Fruit fly (Drosophila melanogaster): Measurements from ENCODE around the gene Zcchc7.
A peak's percentile ranks its signal among the peaks of the same experiment; 100 is the strongest.

Gene Zcchc7

dm6 chr3L:16892728-16893271 lies 47.6 kb downstream of the Zcchc7 start (continued):
- TF ChIP-seq CG8359 (GFP tag; optimal IDR thresholded peaks at IDR 0.05; ENCODE audit: borderline replicate concordance) = peak; percentile 6
- TF ChIP-seq CG6689 (GFP tag; IDR thresholded peaks at IDR 0.05) = no peak
- TF ChIP-seq MBD-R2 (GFP tag; IDR thresholded peaks at IDR 0.05) = no peak
- TF ChIP-seq CG12391 (tag; optimal IDR thresholded peaks at IDR 0.05) = no peak
- no peak for TF ChIP-seq CG10462 (GFP tag; optimal IDR thresholded peaks at IDR 0.05)
- peak; percentile 25 for TF ChIP-seq CG1603 (tag; optimal IDR thresholded peaks at IDR 0.05)
- 0 out of 2 replicates have a peak, but pooled peaks have one; percentile 14 for TF ChIP-seq CG31441 (GFP tag; IDR thresholded peaks at IDR 0.05)
- no peak for TF ChIP-seq Dip3 (GFP tag; optimal IDR thresholded peaks at IDR 0.05)
- no peak for TF ChIP-seq lmd (GFP tag; IDR thresholded peaks at IDR 0.05)
- peak; percentile 35 for TF ChIP-seq CG11504 (tag; optimal IDR thresholded peaks at IDR 0.05)
- no peak for TF ChIP-seq CG6654 (GFP tag; optimal IDR thresholded peaks at IDR 0.05)
- TF ChIP-seq fd96Cb (tag; optimal IDR thresholded peaks at IDR 0.05) = peak; percentile 24
- 0 out of 3 replicates have a peak, but pooled peaks have one; percentile 16 for TF ChIP-seq row (GFP tag; IDR thresholded peaks at IDR 0.05)
- no peak for TF ChIP-seq wek (GFP tag; optimal IDR thresholded peaks at IDR 0.05)
- no peak for TF ChIP-seq Taf1 (GFP tag; IDR thresholded peaks at IDR 0.05)
- TF ChIP-seq pho (GFP tag; optimal IDR thresholded peaks at IDR 0.05) = no peak
- no peak for TF ChIP-seq prd (optimal IDR thresholded peaks at IDR 0.05)
- TF ChIP-seq prd (GFP tag; IDR thresholded peaks at IDR 0.05) = peak; percentile 41; the same call in 1 of the 3 replicates
- TF ChIP-seq oc (tag; optimal IDR thresholded peaks at IDR 0.05) = no peak
- TF ChIP-seq Ptx1 (GFP tag; IDR thresholded peaks at IDR 0.05) = 0 out of 2 replicates have a peak, but pooled peaks have one; percentile 9
- TF ChIP-seq CG1024 (GFP tag; IDR thresholded peaks at IDR 0.05) = no peak
- TF ChIP-seq CG32772 (GFP tag; IDR thresholded peaks at IDR 0.05) = 0 out of 2 replicates have a peak, but pooled peaks have one; percentile 18
- TF ChIP-seq Sin3A (optimal IDR thresholded peaks at IDR 0.05) = no peak
- TF ChIP-seq CG12299 (tag; optimal IDR thresholded peaks at IDR 0.05) = no peak

- no peak for TF ChIP-seq Spps (tag; optimal IDR thresholded peaks at IDR 0.05)
- TF ChIP-seq jumu (GFP tag; optimal IDR thresholded peaks at IDR 0.05) = no peak
- peak; percentile 10 for TF ChIP-seq CG17359 (tag; optimal IDR thresholded peaks at IDR 0.05)
- peak; percentile 33; the same call in 1 of the 2 replicates for TF ChIP-seq Rfx (GFP tag; IDR thresholded peaks at IDR 0.05)
- TF ChIP-seq CG1832 (GFP tag; optimal IDR thresholded peaks at IDR 0.05) = no peak
- TF ChIP-seq CG12659 (GFP tag; optimal IDR thresholded peaks at IDR 0.05) = peak; percentile 18
- peak; percentile 22 for TF ChIP-seq PHDP (tag; optimal IDR thresholded peaks at IDR 0.05)
- peak; percentile 7 for TF ChIP-seq Dek (tag; optimal IDR thresholded peaks at IDR 0.05)
- TF ChIP-seq sqz (GFP tag; optimal IDR thresholded peaks at IDR 0.05) = no peak
- TF ChIP-seq CG7786 (GFP tag; optimal IDR thresholded peaks at IDR 0.05) = peak; percentile 3
- no peak for TF ChIP-seq p53 (GFP tag; optimal IDR thresholded peaks at IDR 0.05)
- TF ChIP-seq CG15696 (tag; optimal IDR thresholded peaks at IDR 0.05) = no peak
- TF ChIP-seq CG14441 (GFP tag; IDR thresholded peaks at IDR 0.05) = peak; percentile 35; the same call in 1 of the 2 replicates
- peak; percentile 1 for TF ChIP-seq gro (GFP tag; optimal IDR thresholded peaks at IDR 0.05)
- TF ChIP-seq CG2116 (GFP tag; optimal IDR thresholded peaks at IDR 0.05) = no peak
- no peak for TF ChIP-seq gsb-n (tag; optimal IDR thresholded peaks at IDR 0.05)
- TF ChIP-seq D19B (GFP tag; optimal IDR thresholded peaks at IDR 0.05) = peak; percentile 30
- TF ChIP-seq corto (GFP tag; optimal IDR thresholded peaks at IDR 0.05) = no peak
- TF ChIP-seq grau (tag; optimal IDR thresholded peaks at IDR 0.05) = peak; percentile 41
- peak; percentile 58 for TF ChIP-seq row (GFP tag; IDR thresholded peaks at IDR 0.05)
- TF ChIP-seq CG15011 (GFP tag; optimal IDR thresholded peaks at IDR 0.05) = peak; percentile 25
- TF ChIP-seq GATAe (GFP tag; conservative IDR thresholded peaks at IDR 0.05) = no peak
- no peak for TF ChIP-seq zfh2 (GFP tag; optimal IDR thresholded peaks at IDR 0.05)
- no peak for TF ChIP-seq eyg (GFP tag; optimal IDR thresholded peaks at IDR 0.05)
- no peak for TF ChIP-seq CG6683 (GFP tag; optimal IDR thresholded peaks at IDR 0.05)
- no peak for TF ChIP-seq Dip2 (GFP tag; IDR thresholded peaks at IDR 0.05)
- peak; percentile 32 for TF ChIP-seq CG13424 (tag; optimal IDR thresholded peaks at IDR 0.05)
- no peak for TF ChIP-seq CG1529 (GFP tag; optimal IDR thresholded peaks at IDR 0.05)
- TF ChIP-seq CG2120 (GFP tag; optimal IDR thresholded peaks at IDR 0.05) = peak; percentile 57
Measured at dm6 chr3L:16893647-16894046, 48.5 kb downstream of the Zcchc7 start.

Data from whole organism, embryonic.